Fruit fly (Drosophila melanogaster): ENCODE measurements around the gene mthl10.
A peak's percentile ranks its signal among the peaks of the same experiment; 100 is the strongest.

The mthl10 gene

DNA sequence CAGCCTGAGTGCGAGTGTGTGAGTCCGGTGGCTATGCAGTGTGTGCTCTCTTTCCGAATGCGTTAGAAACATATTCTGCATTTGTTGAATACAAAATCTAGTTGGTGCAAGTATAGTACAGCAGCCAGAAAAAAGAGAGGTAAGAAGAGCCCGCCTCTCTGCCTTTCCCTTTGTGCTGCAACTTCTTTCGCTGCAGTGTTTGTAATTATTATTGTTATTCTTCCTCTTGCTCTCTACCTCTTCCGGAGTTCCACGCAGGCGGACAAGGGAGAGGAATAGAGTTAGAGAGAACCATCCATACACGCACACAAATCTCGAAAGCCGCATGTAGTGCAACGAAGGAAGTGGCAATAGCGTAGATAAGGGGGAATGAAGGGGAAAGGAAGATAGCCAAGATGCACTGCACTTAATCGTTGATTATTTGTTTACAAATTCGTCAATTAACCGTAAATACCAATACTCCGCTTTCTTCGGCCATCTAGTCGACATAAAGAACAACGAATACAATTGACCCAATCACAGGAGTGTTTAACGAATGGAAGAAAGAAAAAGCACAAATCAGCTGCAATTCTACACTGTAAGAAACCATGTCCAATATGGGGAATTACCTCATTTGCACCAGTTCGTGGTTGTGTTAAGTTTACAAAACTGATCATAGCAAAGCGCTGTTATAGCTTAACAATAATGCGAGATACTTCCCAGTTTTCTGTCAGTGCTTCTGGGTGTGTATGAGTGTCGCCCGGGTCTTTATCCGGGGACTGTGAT is 5.1 kb upstream of the mthl10 start (continued):
- peak; percentile 60 for TF ChIP-seq kni (GFP tag; optimal IDR thresholded peaks at IDR 0.05)
- TF ChIP-seq btn (GFP tag; optimal IDR thresholded peaks at IDR 0.05): peak; percentile 66
- peak; percentile 44; the same call in 1 of the 3 replicates for TF ChIP-seq CG2889 (GFP tag; IDR thresholded peaks at IDR 0.05)
- no peak for TF ChIP-seq CG10543 (GFP tag; optimal IDR thresholded peaks at IDR 0.05)
- peak; percentile 59 for TF ChIP-seq CG33557 (GFP tag; optimal IDR thresholded peaks at IDR 0.05)
- TF ChIP-seq tll (GFP tag; optimal IDR thresholded peaks at IDR 0.05): no peak
- TF ChIP-seq gsb-n (tag; optimal IDR thresholded peaks at IDR 0.05): peak; percentile 67
- peak; percentile 15 for TF ChIP-seq CG17912 (GFP tag; optimal IDR thresholded peaks at IDR 0.05)
- TF ChIP-seq kay (GFP tag; optimal IDR thresholded peaks at IDR 0.05): peak; percentile 63
- TF ChIP-seq CG9609 (GFP tag; optimal IDR thresholded peaks at IDR 0.05): peak; percentile 52
- no peak for TF ChIP-seq CG7357 (GFP tag; IDR thresholded peaks at IDR 0.05)
- peak; percentile 68 for TF ChIP-seq CG8924 (tag; optimal IDR thresholded peaks at IDR 0.05)
- TF ChIP-seq onecut (GFP tag; IDR thresholded peaks at IDR 0.05): peak; percentile 50; the same call in 1 of the 2 replicates
- peak; percentile 80 for TF ChIP-seq crol (GFP tag; IDR thresholded peaks at IDR 0.05)
- peak; percentile 43; the same call in 1 of the 3 replicates for TF ChIP-seq B-H1 (GFP tag; IDR thresholded peaks at IDR 0.05)
- no peak for TF ChIP-seq BEAF-32 (GFP tag; optimal IDR thresholded peaks at IDR 0.05)
- TF ChIP-seq ems (GFP tag; optimal IDR thresholded peaks at IDR 0.05): peak; percentile 67
- peak; percentile 74 for TF ChIP-seq peb (GFP tag; IDR thresholded peaks at IDR 0.05)
- TF ChIP-seq Hr78 (GFP tag; optimal IDR thresholded peaks at IDR 0.05): peak in 1 of 2 experiments; percentile 80
- TF ChIP-seq abd-A (tag; optimal IDR thresholded peaks at IDR 0.05): no peak
- peak; percentile 80 for TF ChIP-seq Xbp1 (GFP tag; optimal IDR thresholded peaks at IDR 0.05)
- peak; percentile 82 for TF ChIP-seq fd96Cb (tag; optimal IDR thresholded peaks at IDR 0.05)
- TF ChIP-seq CG30403 (GFP tag; optimal IDR thresholded peaks at IDR 0.05): peak; percentile 77
- TF ChIP-seq CG16779 (GFP tag; IDR thresholded peaks at IDR 0.05): 0 out of 2 replicates have a peak, but pooled peaks have one; percentile 14
- peak; percentile 82 for TF ChIP-seq pnt (GFP tag; optimal IDR thresholded peaks at IDR 0.05)
- peak; percentile 92 for TF ChIP-seq CG1603 (tag; optimal IDR thresholded peaks at IDR 0.05)
- TF ChIP-seq ranshi (GFP tag; IDR thresholded peaks at IDR 0.05): peak; percentile 55; the same call in 1 of the 2 replicates
- TF ChIP-seq ap (GFP tag; IDR thresholded peaks at IDR 0.05): peak; percentile 56
- no peak for TF ChIP-seq Usf (GFP tag; optimal IDR thresholded peaks at IDR 0.05)
- TF ChIP-seq NfI (GFP tag; optimal IDR thresholded peaks at IDR 0.05): peak; percentile 62
- TF ChIP-seq chif (GFP tag; optimal IDR thresholded peaks at IDR 0.05): peak; percentile 50 to 86
- TF ChIP-seq Ravus (GFP tag; IDR thresholded peaks at IDR 0.05): peak; percentile 25; the same call in 1 of the 2 replicates
- 0 out of 2 replicates have a peak, but pooled peaks have one; percentile 13 for TF ChIP-seq Lim3 (GFP tag; IDR thresholded peaks at IDR 0.05)
- TF ChIP-seq CG11695 (GFP tag; IDR thresholded peaks at IDR 0.05): peak; percentile 33; the same call in 1 of the 3 replicates
- peak; percentile 71 for TF ChIP-seq D19A (tag; optimal IDR thresholded peaks at IDR 0.05)
- TF ChIP-seq CG15601 (tag; optimal IDR thresholded peaks at IDR 0.05): peak; percentile 81
- peak; percentile 70 for TF ChIP-seq org-1 (GFP tag; optimal IDR thresholded peaks at IDR 0.05)
- no peak for TF ChIP-seq ash1 (GFP tag; optimal IDR thresholded peaks at IDR 0.05)
- peak; percentile 81 for TF ChIP-seq Ssrp (tag; optimal IDR thresholded peaks at IDR 0.05)
- TF ChIP-seq nom (GFP tag; optimal IDR thresholded peaks at IDR 0.05): peak; percentile 61
- TF ChIP-seq CG13123 (GFP tag; optimal IDR thresholded peaks at IDR 0.05): peak; percentile 62
- TF ChIP-seq gsb (GFP tag; IDR thresholded peaks at IDR 0.05): no peak
- peak; percentile 61 for TF ChIP-seq CG1792 (GFP tag; optimal IDR thresholded peaks at IDR 0.05)
- no peak for TF ChIP-seq pros (GFP tag; optimal IDR thresholded peaks at IDR 0.05)
- TF ChIP-seq CG6654 (GFP tag; optimal IDR thresholded peaks at IDR 0.05): peak; percentile 48
- peak; percentile 13 for TF ChIP-seq crc (GFP tag; optimal IDR thresholded peaks at IDR 0.05)
- TF ChIP-seq CG8281 (tag; optimal IDR thresholded peaks at IDR 0.05): no peak
- TF ChIP-seq CG6175 (GFP tag; IDR thresholded peaks at IDR 0.05): no peak
